Fruit fly (Drosophila melanogaster) whole organism, pupa: Measurements from ENCODE around the gene Atpalpha.

Source experiments
- CG10348 ChIP-seq: fragments of 200-800 bp; sonication (Bioruptor generic); IDR thresholded peaks from 2 replicates; pipeline ENCODE4 v1.3.6; 2022; ENCODE audit warnings: missing biosample characterization, missing genetic modification characterization
- CG12605 ChIP-seq: fragments of 200-800 bp; sonication (Bioruptor generic); IDR thresholded peaks from 2 replicates; pipeline ENCODE4 v1.3.6; 2022; ENCODE audit warnings: missing biosample characterization, missing genetic modification characterization
- CG13204 ChIP-seq: fragments of 200-800 bp; sonication (Bioruptor generic); optimal IDR thresholded peaks from 2 replicates; lab custom pipeline; 2018; ENCODE audit warnings: missing biosample characterization, mild to moderate bottlenecking, missing genetic modification characterization, moderate library complexity
- CG14655 ChIP-seq: fragments of 200-800 bp; sonication (Bioruptor generic); optimal IDR thresholded peaks from 3 replicates; lab custom pipeline; 2017; ENCODE audit warnings: mild to moderate bottlenecking, missing biosample characterization, missing genetic modification reagents, missing genetic modification characterization
- CG15710 ChIP-seq: fragments of 200-800 bp; sonication (Bioruptor generic); optimal IDR thresholded peaks from 2 replicates; lab custom pipeline; 2018; ENCODE audit warnings: missing biosample characterization, mild to moderate bottlenecking, missing genetic modification characterization, moderate library complexity
- CG17806 ChIP-seq: fragments of 200-800 bp; sonication (Bioruptor generic); optimal IDR thresholded peaks from 2 replicates; lab custom pipeline; 2018; ENCODE audit warnings: missing biosample characterization, mild to moderate bottlenecking, missing genetic modification characterization, moderate library complexity
- CG32121 ChIP-seq: fragments of 200-800 bp; sonication (Bioruptor generic); IDR thresholded peaks from 2 replicates; pipeline ENCODE4 v1.3.6; 2022; ENCODE audit warnings: missing biosample characterization, missing genetic modification characterization
- CG34367 ChIP-seq: fragments of 200-800 bp; sonication (Bioruptor generic); optimal IDR thresholded peaks from 2 replicates; lab custom pipeline; 2018; ENCODE audit warnings: missing biosample characterization, mild to moderate bottlenecking, missing genetic modification characterization
- CG4496 ChIP-seq: fragments of 200-800 bp; sonication (Bioruptor generic); IDR thresholded peaks from 3 replicates; pipeline ENCODE4 v1.3.6; 2022; ENCODE audit warnings: missing biosample characterization, missing genetic modification characterization
- CG8159 ChIP-seq: fragments of 200-800 bp; sonication (Bioruptor generic); optimal IDR thresholded peaks from 3 replicates; lab custom pipeline; 2018; ENCODE audit warnings: missing biosample characterization, mild to moderate bottlenecking, missing genetic modification characterization, moderate library complexity
- CG8301 ChIP-seq: fragments of 200-800 bp; sonication (Bioruptor generic); optimal IDR thresholded peaks from 2 replicates; lab custom pipeline; 2018; ENCODE audit warnings: missing biosample characterization, mild to moderate bottlenecking, missing genetic modification characterization
- CG9948 ChIP-seq: fragments of 200-800 bp; sonication (Bioruptor generic); optimal IDR thresholded peaks from 2 replicates; lab custom pipeline; 2018; ENCODE audit warnings: missing biosample characterization, mild to moderate bottlenecking, missing genetic modification characterization, moderate library complexity
- D1 ChIP-seq: fragments of 200-800 bp; sonication (Bioruptor generic); optimal IDR thresholded peaks from 2 replicates; lab custom pipeline; 2018; ENCODE audit warnings: missing biosample characterization, mild to moderate bottlenecking, missing genetic modification characterization, moderate library complexity
- EcR ChIP-seq: fragments of 200-800 bp; sonication (Bioruptor generic); optimal IDR thresholded peaks from 3 replicates; lab custom pipeline; 2019; ENCODE audit warnings: missing biosample characterization, missing genetic modification characterization, mild to moderate bottlenecking, moderate library complexity, missing genetic modification reagents
- Ets98B ChIP-seq: fragments of 200-800 bp; sonication (Bioruptor generic); IDR thresholded peaks from 2 replicates; pipeline ENCODE4 v1.3.6; 2022; ENCODE audit warnings: missing biosample characterization, missing genetic modification characterization
- Pif1A ChIP-seq: fragments of 200-800 bp; sonication (Bioruptor generic); optimal IDR thresholded peaks from 3 replicates; lab custom pipeline; 2016; ENCODE audit warnings: missing biosample characterization, missing genetic modification characterization
- Pif1B ChIP-seq: fragments of 200-800 bp; sonication (Bioruptor generic); optimal IDR thresholded peaks from 3 replicates; lab custom pipeline; 2016; ENCODE audit warnings: missing biosample characterization, missing genetic modification characterization
- Snoo ChIP-seq: fragments of 200-800 bp; sonication (Bioruptor generic); optimal IDR thresholded peaks from 3 replicates; lab custom pipeline; 2017; ENCODE audit warnings: missing biosample characterization, mild to moderate bottlenecking, missing genetic modification characterization, inconsistent platforms
- fd96Ca ChIP-seq: fragments of 200-800 bp; sonication (Bioruptor generic); IDR thresholded peaks from 3 replicates; pipeline ENCODE4 v1.3.6; 2022; ENCODE audit warnings: missing biosample characterization, missing genetic modification characterization
- gl ChIP-seq: fragments of 200-800 bp; sonication (Bioruptor generic); optimal IDR thresholded peaks from 2 replicates; lab custom pipeline; 2018; ENCODE audit warnings: missing biosample characterization, mild to moderate bottlenecking, missing genetic modification characterization
- rn ChIP-seq: fragments of 200-800 bp; sonication (Bioruptor generic); IDR thresholded peaks from 2 replicates; pipeline ENCODE4 v1.3.6; 2022; ENCODE audit warnings: missing biosample characterization, missing genetic modification characterization

Gene Atpalpha

dm6 chr3R:21022769-21023517 is 74.4 kb downstream of the Atpalpha start:
- TF ChIP-seq CG13204 (GFP tag; lab: Kevin White, UChicago): no peak
- TF ChIP-seq CG8159: no peak
- TF ChIP-seq CG32121 (GFP tag; lab: Robert Waterston, UW): no peak
- TF ChIP-seq rn (GFP tag; lab: Robert Waterston, UW): no peak
- no peak for TF ChIP-seq CG14655 (GFP tag; lab: Kevin White, UChicago)
- TF ChIP-seq CG12605 (GFP tag; lab: Robert Waterston, UW): no peak
- no peak for TF ChIP-seq gl (tag; lab: Kevin White, UChicago)
- no peak for TF ChIP-seq fd96Ca
- TF ChIP-seq CG17806 (tag; lab: Kevin White, UChicago): no peak
- no peak for TF ChIP-seq Pif1A (GFP tag; lab: Kevin White, UChicago)
- no peak for TF ChIP-seq CG10348 (GFP tag; lab: Robert Waterston, UW)
- TF ChIP-seq Ets98B (GFP tag; lab: Robert Waterston, UW): no peak
- no peak for TF ChIP-seq CG8301 (tag; lab: Kevin White, UChicago)
- no peak for TF ChIP-seq CG34367 (tag; lab: Kevin White, UChicago)
- TF ChIP-seq EcR (GFP tag; lab: Kevin White, UChicago): no peak
- TF ChIP-seq CG9948 (tag; lab: Kevin White, UChicago): no peak
- TF ChIP-seq D1 (tag; lab: Kevin White, UChicago): no peak
- no peak for TF ChIP-seq Pif1B
- no peak for TF ChIP-seq CG15710 (tag; lab: Kevin White, UChicago)

dm6 chr3R:21023902-21024541 is 75.5 kb downstream of the Atpalpha start, which contains the start of gene peg:
Gene peg, minus strand, starts transcription at chr3R:21024163.
- peak; percentile 74 for TF ChIP-seq CG12605 (GFP tag; lab: Robert Waterston, UW)
- TF ChIP-seq CG34367 (tag; lab: Kevin White, UChicago): no peak
- TF ChIP-seq Pif1B: peak; percentile 59
- peak; percentile 24; the same call in 1 of the 2 replicates for TF ChIP-seq CG32121 (GFP tag; lab: Robert Waterston, UW)
- peak; percentile 23; the same call in 1 of the 2 replicates for TF ChIP-seq Ets98B (GFP tag; lab: Robert Waterston, UW)
- TF ChIP-seq CG13204 (GFP tag; lab: Kevin White, UChicago): no peak
- TF ChIP-seq CG15710 (tag; lab: Kevin White, UChicago): peak; percentile 29
- peak; percentile 31 for TF ChIP-seq CG14655 (GFP tag; lab: Kevin White, UChicago)
- TF ChIP-seq CG9948 (tag; lab: Kevin White, UChicago): no peak
- TF ChIP-seq Snoo (tag; lab: Kevin White, UChicago): no peak
- TF ChIP-seq fd96Ca: peak; percentile 62; the same call in 1 of the 3 replicates
- TF ChIP-seq CG10348 (GFP tag; lab: Robert Waterston, UW): no peak
- TF ChIP-seq D1 (tag; lab: Kevin White, UChicago): no peak
- TF ChIP-seq EcR (GFP tag; lab: Kevin White, UChicago): no peak
- TF ChIP-seq CG17806 (tag; lab: Kevin White, UChicago): no peak
- no peak for TF ChIP-seq rn (GFP tag; lab: Robert Waterston, UW)
- TF ChIP-seq gl (tag; lab: Kevin White, UChicago): no peak
- peak; percentile 23 for TF ChIP-seq CG8159
- peak; percentile 73; the same call in 2 of the 3 replicates for TF ChIP-seq CG4496 (GFP tag; lab: Robert Waterston, UW)
- TF ChIP-seq Pif1A (GFP tag; lab: Kevin White, UChicago): peak; percentile 49
- no peak for TF ChIP-seq CG8301 (tag; lab: Kevin White, UChicago)

- TF ChIP-seq CG32121 (GFP tag; lab: Robert Waterston, UW): no peak
- no peak for TF ChIP-seq EcR (GFP tag; lab: Kevin White, UChicago)
- TF ChIP-seq Snoo (tag; lab: Kevin White, UChicago): no peak
- TF ChIP-seq CG15710 (tag; lab: Kevin White, UChicago): no peak
- no peak for TF ChIP-seq CG14655 (GFP tag; lab: Kevin White, UChicago)
- no peak for TF ChIP-seq rn (GFP tag; lab: Robert Waterston, UW)
- no peak for TF ChIP-seq CG13204 (GFP tag; lab: Kevin White, UChicago)
- no peak for TF ChIP-seq gl (tag; lab: Kevin White, UChicago)
- no peak for TF ChIP-seq CG34367 (tag; lab: Kevin White, UChicago)
Observed at dm6 chr3R:21025508-21025907, 77.0 kb downstream of the Atpalpha start.
